Fruit fly (Drosophila melanogaster): Measurements from ENCODE around the gene CG32683.
A peak's percentile ranks its signal among the peaks of the same experiment; 100 is the strongest.

CG32683 gene

dm6 chrX:10487964-10488605 is 33.4 kb upstream of the CG32683 start (continued):
- TF ChIP-seq ap (GFP tag; IDR thresholded peaks at IDR 0.05), result no peak
- no peak for TF ChIP-seq tap (tag; optimal IDR thresholded peaks at IDR 0.05)
- TF ChIP-seq ERR (GFP tag; optimal IDR thresholded peaks at IDR 0.05), result peak; percentile 33
- TF ChIP-seq sob (GFP tag; IDR thresholded peaks at IDR 0.05), result no peak
- no peak for TF ChIP-seq CG15479 (GFP tag; optimal IDR thresholded peaks at IDR 0.05)
- peak; percentile 60 for TF ChIP-seq lilli (GFP tag; optimal IDR thresholded peaks at IDR 0.05)
- peak; percentile 5 for TF ChIP-seq CG4424 (GFP tag; optimal IDR thresholded peaks at IDR 0.05)
- no peak for TF ChIP-seq CG17612 (GFP tag; IDR thresholded peaks at IDR 0.05)
- TF ChIP-seq jing (GFP tag; optimal IDR thresholded peaks at IDR 0.05), result no peak
- TF ChIP-seq CG7928 (GFP tag; optimal IDR thresholded peaks at IDR 0.05), result no peak
- TF ChIP-seq CG10959 (GFP tag; IDR thresholded peaks at IDR 0.05), result no peak
- no peak for TF ChIP-seq CG8359 (GFP tag; optimal IDR thresholded peaks at IDR 0.05; ENCODE audit: borderline replicate concordance)
- no peak for TF ChIP-seq CG5180 (GFP tag; optimal IDR thresholded peaks at IDR 0.05)
- peak; percentile 62 for TF ChIP-seq CG15514 (GFP tag; optimal IDR thresholded peaks at IDR 0.05)
- TF ChIP-seq CG2129 (GFP tag; IDR thresholded peaks at IDR 0.05; ENCODE audit: partially characterized antibody), result no peak
- no peak for TF ChIP-seq chm (GFP tag; IDR thresholded peaks at IDR 0.05)
- no peak for TF ChIP-seq D (optimal IDR thresholded peaks at IDR 0.05)
- TF ChIP-seq D (GFP tag; optimal IDR thresholded peaks at IDR 0.05), result no peak
- TF ChIP-seq CG18599 (GFP tag; optimal IDR thresholded peaks at IDR 0.05), result peak; percentile 84
- TF ChIP-seq odd (GFP tag; optimal IDR thresholded peaks at IDR 0.05), result no peak
- peak; percentile 9 for TF ChIP-seq CG13894 (tag; optimal IDR thresholded peaks at IDR 0.05)
- no peak for TF ChIP-seq CG6791 (GFP tag; IDR thresholded peaks at IDR 0.05; ENCODE audit: partially characterized antibody)
- peak; percentile 83 for TF ChIP-seq cwo (GFP tag; optimal IDR thresholded peaks at IDR 0.05)
- peak; percentile 43; the same call in 2 of the 3 replicates for TF ChIP-seq CG17361 (GFP tag; IDR thresholded peaks at IDR 0.05)
- TF ChIP-seq klu (GFP tag; IDR thresholded peaks at IDR 0.05), result peak; percentile 22; the same call in 1 of the 2 replicates
- no peak for TF ChIP-seq fd96Cb (tag; optimal IDR thresholded peaks at IDR 0.05)
- TF ChIP-seq CG17385 (GFP tag; optimal IDR thresholded peaks at IDR 0.05), result peak; percentile 57
- TF ChIP-seq maf-S (GFP tag; optimal IDR thresholded peaks at IDR 0.05), result peak; percentile 17
- no peak for TF ChIP-seq da (GFP tag; optimal IDR thresholded peaks at IDR 0.05)
- peak; percentile 21; the same call in 1 of the 4 replicates for TF ChIP-seq Gug (GFP tag; IDR thresholded peaks at IDR 0.05)
- TF ChIP-seq CG2116 (GFP tag; optimal IDR thresholded peaks at IDR 0.05), result no peak
- TF ChIP-seq tin (GFP tag; optimal IDR thresholded peaks at IDR 0.05), result no peak
- no peak for TF ChIP-seq usp (GFP tag; optimal IDR thresholded peaks at IDR 0.05)
- no peak for TF ChIP-seq Jarid2 (GFP tag; optimal IDR thresholded peaks at IDR 0.05)
- no peak for TF ChIP-seq eve (GFP tag; optimal IDR thresholded peaks at IDR 0.05)
- TF ChIP-seq CG10209 (GFP tag; optimal IDR thresholded peaks at IDR 0.05), result peak; percentile 54
- TF ChIP-seq H15 (GFP tag; IDR thresholded peaks at IDR 0.05), result no peak
- no peak for TF ChIP-seq CG14667 (GFP tag; IDR thresholded peaks at IDR 0.05)
- no peak for TF ChIP-seq dmrt11E (tag; optimal IDR thresholded peaks at IDR 0.05)
- TF ChIP-seq luna (GFP tag; optimal IDR thresholded peaks at IDR 0.05), result no peak
- TF ChIP-seq CG34224 (GFP tag; IDR thresholded peaks at IDR 0.05; ENCODE audit: partially characterized antibody), result no peak
- no peak for TF ChIP-seq sqz (GFP tag; optimal IDR thresholded peaks at IDR 0.05)
- peak; percentile 3 for TF ChIP-seq dm (GFP tag; optimal IDR thresholded peaks at IDR 0.05)
- peak; percentile 34; the same call in 1 of the 2 replicates for TF ChIP-seq al (GFP tag; IDR thresholded peaks at IDR 0.05)
- peak; percentile 22 for TF ChIP-seq CG9817 (tag; optimal IDR thresholded peaks at IDR 0.05)
- TF ChIP-seq kay (GFP tag; optimal IDR thresholded peaks at IDR 0.05), result no peak
- no peak for TF ChIP-seq Ets97D (GFP tag; optimal IDR thresholded peaks at IDR 0.05)
- peak; percentile 59 for TF ChIP-seq Rfx (GFP tag; IDR thresholded peaks at IDR 0.05)
- TF ChIP-seq CG32772 (GFP tag; IDR thresholded peaks at IDR 0.05), result no peak
- TF ChIP-seq sens (GFP tag), result peak; percentile 54
- TF ChIP-seq gcm2 (GFP tag; optimal IDR thresholded peaks at IDR 0.05), result no peak

Measured in whole organism, embryonic.